Worm (Caenorhabditis elegans): ENCODE results near the gene T05A7.3.

DNA sequence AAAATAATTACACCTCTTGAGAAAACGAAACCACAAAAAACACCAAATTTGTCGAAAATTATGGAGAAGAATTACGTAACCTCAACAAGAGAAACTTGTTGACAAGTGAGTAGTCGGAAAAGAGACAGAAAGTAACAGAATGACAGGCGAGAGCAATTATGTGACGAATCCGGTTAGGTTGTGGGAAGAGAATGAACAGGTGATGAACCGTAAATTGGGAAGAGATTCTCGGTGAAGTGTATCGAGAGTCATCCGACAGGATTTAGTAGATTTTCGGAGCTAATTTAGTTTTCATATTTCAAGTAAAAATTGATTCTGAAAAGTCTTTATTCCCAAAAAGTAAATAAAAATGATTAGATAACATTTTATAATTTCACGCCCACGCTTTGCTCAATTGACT, 5.8 kb downstream of the T05A7.3 start, which contains the start of gene T05A7.7:
- TF ChIP-seq nhr-25 (tag; optimal IDR thresholded peaks at IDR 0.05; ENCODE audit: borderline replicate concordance, insufficient read depth): no peak
- no peak for TF ChIP-seq nhr-76 (tag; optimal IDR thresholded peaks at IDR 0.05)
- TF ChIP-seq snpc-4 (tag; optimal IDR thresholded peaks at IDR 0.05): no peak
- TF ChIP-seq ceh-20 (GFP tag; IDR thresholded peaks at IDR 0.05): no peak
- TF ChIP-seq sdz-12 (GFP tag; optimal IDR thresholded peaks at IDR 0.05): no peak
- TF ChIP-seq pqm-1 (tag; optimal IDR thresholded peaks at IDR 0.05): no peak
- TF ChIP-seq cey-2 (tag; optimal IDR thresholded peaks at IDR 0.05; ENCODE audit: borderline replicate concordance, insufficient read depth): no peak
